Worm (Caenorhabditis elegans) whole organism, L3 larva: ENCODE data around the gene Y53F4B.18.

Source experiments
- ama-1 ChIP-seq: fragments of 150-350 bp; optimal IDR thresholded peaks from 2 replicates; lab custom pipeline; 2018
- daf-12 ChIP-seq: fragments of 150-350 bp; optimal IDR thresholded peaks from 2 replicates; lab custom pipeline; 2014; ENCODE audit warnings: missing biosample characterization, missing genetic modification reagents, missing genetic modification characterization
- elt-2 ChIP-seq: sonication (generic microtip); optimal IDR thresholded peaks from 2 replicates; lab custom pipeline; 2016; ENCODE audit warnings: missing genetic modification reagents, mild to moderate bottlenecking, missing genetic modification characterization, missing compliant biosample characterization
- eor-1 ChIP-seq, 2 experiments: fragments of 150-350 bp; optimal IDR thresholded peaks; 2 replicates each; lab custom pipeline; 2014 to 2018; ENCODE audit warnings: missing biosample characterization in 2 of 2, missing genetic modification characterization in 2 of 2
- fos-1 ChIP-seq: fragments of 150-350 bp; optimal IDR thresholded peaks from 2 replicates; lab custom pipeline; 2014; ENCODE audit warnings: missing biosample characterization, missing genetic modification characterization
- nhr-28 ChIP-seq: fragments of 150-350 bp; optimal IDR thresholded peaks from 2 replicates; lab custom pipeline; 2014; ENCODE audit warnings: missing biosample characterization, missing genetic modification characterization
- snpc-4 ChIP-seq: fragments of 150-350 bp; optimal IDR thresholded peaks from 2 replicates; lab custom pipeline; 2014; ENCODE audit warnings: missing biosample characterization, missing genetic modification characterization
- zag-1 ChIP-seq: fragments of 150-350 bp; optimal IDR thresholded peaks from 2 replicates; lab custom pipeline; 2014; ENCODE audit warnings: missing biosample characterization, missing genetic modification characterization
- ztf-4 ChIP-seq: fragments of 150-350 bp; optimal IDR thresholded peaks from 2 replicates; lab custom pipeline; 2014; ENCODE audit warnings: missing biosample characterization, missing genetic modification characterization

DNA sequence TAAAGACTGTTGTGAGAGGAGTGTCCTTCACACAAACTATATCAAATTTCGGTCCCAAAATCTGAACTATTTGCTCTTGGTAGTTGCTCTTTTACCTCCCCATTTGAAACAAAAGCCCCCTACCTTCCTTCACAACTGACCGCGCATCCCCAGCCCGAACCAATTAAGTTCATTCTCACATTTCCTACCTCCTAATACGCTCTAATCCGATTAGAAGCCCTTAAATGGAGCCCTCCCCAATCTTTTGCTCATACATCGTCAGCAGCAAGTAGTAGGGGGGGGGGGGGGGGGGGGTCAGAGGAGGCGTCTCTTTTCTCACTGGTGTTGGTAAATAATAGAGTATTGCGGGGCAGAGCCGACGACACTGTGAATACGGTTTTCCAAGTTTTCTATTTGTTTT is 9.1 kb upstream of the Y53F4B.18 start:
- no peak for TF ChIP-seq fos-1
- TF ChIP-seq zag-1 (tag; lab: Kevin White, UChicago): no peak
- TF ChIP-seq snpc-4 (tag; lab: Kevin White, UChicago): no peak
- no peak for TF ChIP-seq daf-12 (tag; lab: Kevin White, UChicago)
- TF ChIP-seq ztf-4 (tag; lab: Kevin White, UChicago): no peak
- TF ChIP-seq ama-1 (lab: Kevin White, UChicago): no peak
- TF ChIP-seq elt-2 (tag; lab: Kevin White, UChicago): no peak
- no peak for TF ChIP-seq eor-1 (tag; optimal IDR thresholded peaks at IDR 0.05; lab: Kevin White, UChicago)
- no peak for TF ChIP-seq nhr-28 (tag; lab: Kevin White, UChicago)
